Worm (Caenorhabditis elegans) whole organism, late embryonic: ENCODE measurements around the gene mltn-3.

Source experiments
- C38D4.7 ChIP-seq: fragments of 200-800 bp; sonication (Bioruptor generic); optimal IDR thresholded peaks from 2 replicates; lab custom pipeline; 2018; ENCODE audit warnings: mild to moderate bottlenecking, missing genetic modification characterization, moderate library complexity, missing compliant biosample characterization
- F13H6.1 ChIP-seq: sonication (generic microtip); optimal IDR thresholded peaks from 2 replicates; lab custom pipeline; 2016; ENCODE audit warnings: missing genetic modification characterization, missing compliant biosample characterization
- T23F11.4 ChIP-seq: fragments of 200-800 bp; sonication (Bioruptor generic); optimal IDR thresholded peaks from 2 replicates; lab custom pipeline; 2018; ENCODE audit warnings: mild to moderate bottlenecking, missing genetic modification characterization, missing compliant biosample characterization
- ama-1 ChIP-seq: fragments of 150-350 bp; optimal IDR thresholded peaks from 2 replicates; lab custom pipeline; 2014
- ceh-22 ChIP-seq: sonication (generic microtip); optimal IDR thresholded peaks from 2 replicates; lab custom pipeline; 2017; ENCODE audit warnings: missing biosample characterization, missing genetic modification characterization
- dve-1 ChIP-seq: sonication (generic microtip); optimal IDR thresholded peaks from 2 replicates; lab custom pipeline; 2017; ENCODE audit warnings: antibody characterized with exemption, mild to moderate bottlenecking, missing genetic modification characterization, missing compliant biosample characterization
- ets-4 ChIP-seq: sonication (generic microtip); optimal IDR thresholded peaks from 2 replicates; lab custom pipeline; 2016; ENCODE audit warnings: missing genetic modification characterization, missing compliant biosample characterization
- lin-11 ChIP-seq: fragments of 200-800 bp; sonication (Bioruptor generic); optimal IDR thresholded peaks from 2 replicates; lab custom pipeline; 2018; ENCODE audit warnings: mild to moderate bottlenecking, missing genetic modification characterization, missing compliant biosample characterization
- madf-2 ChIP-seq: sonication (generic microtip); optimal IDR thresholded peaks from 2 replicates; lab custom pipeline; 2017; ENCODE audit warnings: missing genetic modification characterization, missing compliant biosample characterization
- nfya-1 ChIP-seq: sonication (generic microtip); optimal IDR thresholded peaks from 2 replicates; lab custom pipeline; 2017; ENCODE audit warnings: missing genetic modification characterization, mild to moderate bottlenecking, missing compliant biosample characterization, antibody characterized with exemption, moderate library complexity
- odd-2 ChIP-seq: sonication (generic microtip); optimal IDR thresholded peaks from 2 replicates; lab custom pipeline; 2017; ENCODE audit warnings: antibody characterized with exemption, mild to moderate bottlenecking, missing genetic modification characterization, missing compliant biosample characterization
- pha-4 ChIP-seq: fragments of 150-350 bp; optimal IDR thresholded peaks from 2 replicates; lab custom pipeline; 2018; ENCODE audit warnings: missing biosample characterization, missing genetic modification reagents, missing genetic modification characterization
- sox-2 ChIP-seq: fragments of 200-800 bp; sonication (Bioruptor generic); IDR thresholded peaks from 2 replicates; pipeline ENCODE4 v1.3.6; 2022; ENCODE audit warnings: missing genetic modification reagents, missing genetic modification characterization, missing compliant biosample characterization
- tbx-7 ChIP-seq: sonication (generic microtip); optimal IDR thresholded peaks from 2 replicates; lab custom pipeline; 2016; ENCODE audit warnings: missing genotype, missing genetic modification characterization, missing compliant biosample characterization

DNA sequence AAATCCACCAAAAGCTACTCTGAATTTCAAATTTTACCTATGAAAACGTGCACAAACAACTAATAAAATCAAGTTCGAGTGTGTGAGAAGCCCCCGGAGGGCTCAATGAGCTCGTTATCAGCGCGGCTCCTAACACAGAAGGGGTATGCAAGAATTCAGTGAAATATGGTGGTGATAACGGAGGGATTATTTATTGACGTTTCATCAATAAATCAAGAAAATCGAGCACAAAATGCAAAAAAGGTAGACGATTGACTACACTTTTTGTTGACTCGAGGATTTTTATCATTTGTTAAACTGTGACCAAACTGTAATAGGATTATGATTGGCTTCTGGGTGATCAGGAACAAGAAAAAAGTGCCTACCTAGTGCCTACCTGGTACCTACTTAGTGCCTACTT, 41.3 kb downstream of the mltn-3 start, which contains the start of gene zip-3:
- TF ChIP-seq pha-4 (tag; lab: Kevin White, UChicago) (no peak), madf-2 (tag; lab: Kevin White, UChicago) (no peak), ama-1 (no peak), ceh-22 (tag; lab: Kevin White, UChicago) (no peak), T23F11.4 (no peak), lin-11 (tag; lab: Kevin White, UChicago) (no peak), dve-1 (tag; lab: Kevin White, UChicago) (no peak), C38D4.7 (no peak), F13H6.1 (tag; lab: Kevin White, UChicago) (no peak), tbx-7 (tag; lab: Kevin White, UChicago) (no peak), sox-2 (GFP tag; lab: Robert Waterston, UW) (no peak), nfya-1 (tag; lab: Kevin White, UChicago) (no peak), odd-2 (tag; lab: Kevin White, UChicago) (no peak), ets-4 (tag; lab: Kevin White, UChicago) (no peak)
